Fruit fly (Drosophila melanogaster) whole organism, wandering third instar larva: Measurements from ENCODE around the gene Pif1A.

Experiments used
- Abd-B ChIP-seq: fragments of >200 bp; optimal IDR thresholded peaks from 2 replicates; lab custom pipeline; 2017; ENCODE audit warnings: missing biosample characterization, missing genetic modification characterization
- CG32264 ChIP-seq: fragments of 200-800 bp; sonication (Bioruptor generic); optimal IDR thresholded peaks from 2 replicates; lab custom pipeline; 2016; ENCODE audit warnings: missing biosample characterization, missing genetic modification characterization
- CG9705 ChIP-seq: fragments of 200-800 bp; sonication (Bioruptor generic); optimal IDR thresholded peaks from 2 replicates; lab custom pipeline; 2018; ENCODE audit warnings: missing biosample characterization, mild to moderate bottlenecking, missing genetic modification characterization
- CrebA ChIP-seq: fragments of 200-800 bp; sonication (Bioruptor generic); optimal IDR thresholded peaks from 2 replicates; lab custom pipeline; 2016; ENCODE audit warnings: missing biosample characterization, mild to moderate bottlenecking, missing genetic modification characterization, borderline replicate concordance
- Dfd ChIP-seq: fragments of >200 bp; optimal IDR thresholded peaks from 2 replicates; lab custom pipeline; 2017; ENCODE audit warnings: missing biosample characterization, missing genetic modification characterization
- Dif ChIP-seq: fragments of 200-275, 200-300 bp; sonication (Bioruptor generic); optimal IDR thresholded peaks from 2 replicates; lab custom pipeline; 2018; ENCODE audit warnings: missing biosample characterization, missing genetic modification characterization; ENCODE audit not compliant: partially characterized antibody
- GATAd ChIP-seq: sonication (Bioruptor generic); optimal IDR thresholded peaks from 2 replicates; lab custom pipeline; 2016; ENCODE audit warnings: missing biosample characterization, missing genetic modification characterization
- HLH106 ChIP-seq: fragments of 200-800 bp; optimal IDR thresholded peaks from 3 replicates; lab custom pipeline; 2019; ENCODE audit warnings: missing biosample characterization, mild to moderate bottlenecking, missing genetic modification characterization, moderate library complexity
- Hnf4 ChIP-seq: fragments of 200-800 bp; sonication (Bioruptor generic); optimal IDR thresholded peaks from 2 replicates; lab custom pipeline; 2016; ENCODE audit warnings: missing biosample characterization, mild to moderate bottlenecking, missing genetic modification characterization
- Hr83 ChIP-seq: fragments of 200-300 bp; sonication (Bioruptor generic); optimal IDR thresholded peaks from 2 replicates; lab custom pipeline; 2016; ENCODE audit warnings: missing biosample characterization, mild to moderate bottlenecking, missing genetic modification characterization, moderate library complexity; ENCODE audit not compliant: poor library complexity, severe bottlenecking
- Jra ChIP-seq: sonication (Bioruptor generic); optimal IDR thresholded peaks from 2 replicates; lab custom pipeline; 2016; ENCODE audit warnings: missing biosample characterization, missing genetic modification characterization
- Mio ChIP-seq: sonication (Bioruptor generic); optimal IDR thresholded peaks from 2 replicates; lab custom pipeline; 2016; ENCODE audit warnings: missing biosample characterization, missing genetic modification characterization
- Myc ChIP-seq: fragments of >200 bp; optimal IDR thresholded peaks from 2 replicates; lab custom pipeline; 2017
- N ChIP-seq: fragments of >200 bp; optimal IDR thresholded peaks from 2 replicates; lab custom pipeline; 2018; ENCODE audit warnings: missing biosample characterization, missing external identifiers, missing genetic modification characterization
- OdsH ChIP-seq: fragments of 200-800 bp; sonication (Bioruptor generic); optimal IDR thresholded peaks from 2 replicates; lab custom pipeline; 2016; ENCODE audit warnings: missing biosample characterization, mild to moderate bottlenecking, missing genetic modification characterization
- Rel ChIP-seq, 2 experiments: fragments of 200-800 bp; sonication (Bioruptor generic) in 1 of 2; optimal IDR thresholded peaks; 2 replicates in 1 of 2; 3 replicates in 1 of 2; lab custom pipeline; 2016 to 2019; ENCODE audit warnings: mild to moderate bottlenecking in 2 of 2, missing biosample characterization in 2 of 2, missing genetic modification characterization in 2 of 2, moderate library complexity in 1 of 2
- Sp1 ChIP-seq: fragments of 200-800 bp; sonication (Bioruptor generic); optimal IDR thresholded peaks from 3 replicates; lab custom pipeline; 2019; ENCODE audit warnings: missing biosample characterization, mild to moderate bottlenecking, missing genetic modification characterization, moderate library complexity
- br ChIP-seq: fragments of 200-800 bp; sonication (Bioruptor generic); optimal IDR thresholded peaks from 2 replicates; lab custom pipeline; 2016; ENCODE audit warnings: missing biosample characterization, missing genetic modification characterization
- brk ChIP-seq: fragments of 200-800 bp; sonication (Bioruptor generic); optimal IDR thresholded peaks from 2 replicates; lab custom pipeline; 2016; ENCODE audit warnings: missing biosample characterization, mild to moderate bottlenecking, missing genetic modification characterization
- dmrt93B ChIP-seq: fragments of 200-800 bp; sonication (Bioruptor generic); optimal IDR thresholded peaks from 2 replicates; lab custom pipeline; 2018; ENCODE audit warnings: missing biosample characterization, mild to moderate bottlenecking, missing genetic modification characterization
- dsf ChIP-seq: sonication (Bioruptor generic); optimal IDR thresholded peaks from 2 replicates; lab custom pipeline; 2016; ENCODE audit warnings: missing biosample characterization, missing genetic modification characterization, borderline replicate concordance
- ey ChIP-seq: fragments of 200-800 bp; sonication (Bioruptor generic); optimal IDR thresholded peaks from 2 replicates; lab custom pipeline; 2016; ENCODE audit warnings: missing biosample characterization, missing genetic modification characterization
- foxo ChIP-seq, 2 experiments: fragments of 200-800 bp; sonication (Bioruptor generic); optimal IDR thresholded peaks; 2 replicates in 1 of 2; 3 replicates in 1 of 2; lab custom pipeline; 2016 to 2017; ENCODE audit warnings: missing biosample characterization in 2 of 2, missing genetic modification characterization in 2 of 2
- h ChIP-seq: fragments of 200-800 bp; sonication (Bioruptor generic); optimal IDR thresholded peaks from 3 replicates; lab custom pipeline; 2016; ENCODE audit warnings: missing biosample characterization, mild to moderate bottlenecking, missing genetic modification characterization
- jim ChIP-seq: fragments of 175-275, 200-325 bp; sonication (Bioruptor generic); optimal IDR thresholded peaks from 2 replicates; lab custom pipeline; 2016; ENCODE audit warnings: missing biosample characterization, mild to moderate bottlenecking, missing genetic modification characterization
- lola ChIP-seq: fragments of >200 bp; optimal IDR thresholded peaks from 2 replicates; lab custom pipeline; 2017; ENCODE audit warnings: missing biosample characterization, missing genetic modification characterization
- pan ChIP-seq: fragments of >200 bp; optimal IDR thresholded peaks from 2 replicates; lab custom pipeline; 2017
- psq ChIP-seq: fragments of 200-800 bp; sonication (Bioruptor generic); optimal IDR thresholded peaks from 3 replicates; lab custom pipeline; 2017; ENCODE audit warnings: missing biosample characterization, mild to moderate bottlenecking, missing genetic modification characterization, moderate library complexity
- rgr ChIP-seq: fragments of 200-800 bp; sonication (Bioruptor generic); optimal IDR thresholded peaks from 3 replicates; lab custom pipeline; 2016; ENCODE audit warnings: missing biosample characterization, mild to moderate bottlenecking, missing genetic modification characterization
- sage ChIP-seq: fragments of 200-800 bp; sonication (Bioruptor generic); optimal IDR thresholded peaks from 2 replicates; lab custom pipeline; 2016; ENCODE audit warnings: missing biosample characterization, mild to moderate bottlenecking, missing genetic modification characterization
- sv ChIP-seq: fragments of 200-800 bp; sonication (Bioruptor generic); optimal IDR thresholded peaks from 3 replicates; lab custom pipeline; 2016; ENCODE audit warnings: missing biosample characterization, missing genetic modification characterization
- tai ChIP-seq: sonication (Bioruptor generic); optimal IDR thresholded peaks from 2 replicates; lab custom pipeline; 2016; ENCODE audit warnings: missing biosample characterization, missing genetic modification characterization
- usp ChIP-seq: fragments of >200 bp; optimal IDR thresholded peaks from 2 replicates; lab custom pipeline; 2017; ENCODE audit warnings: missing biosample characterization, missing genetic modification characterization
- woc ChIP-seq: sonication (Bioruptor generic); optimal IDR thresholded peaks from 2 replicates; lab custom pipeline; 2016; ENCODE audit warnings: missing biosample characterization, mild to moderate bottlenecking, missing genetic modification characterization

The Pif1A gene

dm6 chr3R:8801126-8801762 is at the start of gene Pif1A, which contains the start of the genes Pif1B and CCT7:
Gene Pif1A, minus strand, starts transcription at chr3R:8801176.
Gene Pif1B, minus strand, starts transcription at chr3R:8801176.
Gene CCT7, plus strand, starts transcription at chr3R:8801564.
- TF ChIP-seq Myc (lab: Kevin White, UChicago) (peak; percentile 33), OdsH (GFP tag; lab: Kevin White, UChicago) (peak; percentile 5), HLH106 (tag; lab: Kevin White, UChicago) (peak; percentile 4), CG9705 (no peak), psq (GFP tag; lab: Kevin White, UChicago) (peak; percentile 29), lola (GFP tag; lab: Kevin White, UChicago) (no peak), Jra (GFP tag; lab: Kevin White, UChicago) (peak; percentile 86), Hnf4 (GFP tag; lab: Kevin White, UChicago) (peak; percentile 50), CrebA (GFP tag; lab: Kevin White, UChicago) (no peak), Rel (GFP tag; optimal IDR thresholded peaks at IDR 0.05; lab: Kevin White, UChicago) (no peak), Rel (tag; optimal IDR thresholded peaks at IDR 0.05; lab: Kevin White, UChicago) (peak; percentile 10), Mio (GFP tag; lab: Kevin White, UChicago) (no peak), Sp1 (GFP tag; lab: Kevin White, UChicago) (peak; percentile 5), foxo (GFP tag; optimal IDR thresholded peaks at IDR 0.05; lab: Kevin White, UChicago) (no peak), dsf (GFP tag; lab: Kevin White, UChicago) (peak; percentile 29), CG32264 (no peak), ey (GFP tag; lab: Kevin White, UChicago) (peak; percentile 21), Abd-B (no peak), usp (no peak), Dif (GFP tag; lab: Kevin White, UChicago) (no peak), sv (GFP tag; lab: Kevin White, UChicago) (no peak), rgr (GFP tag; lab: Kevin White, UChicago) (peak; percentile 29), Hr83 (GFP tag; lab: Kevin White, UChicago) (no peak), tai (GFP tag; lab: Kevin White, UChicago) (no peak), N (GFP tag; lab: Kevin White, UChicago) (no peak), woc (no peak), brk (no peak), br (GFP tag; lab: Kevin White, UChicago) (no peak), GATAd (GFP tag; lab: Kevin White, UChicago) (no peak), h (GFP tag; lab: Kevin White, UChicago) (peak; percentile 43), jim (GFP tag; lab: Kevin White, UChicago) (no peak)
- TF ChIP-seq, all 38 proteins: peak for 12

dm6 chr3R:8850616-8851015 is 49.6 kb upstream of the Pif1A start:
- TF ChIP-seq rgr (GFP tag; lab: Kevin White, UChicago) (no peak), Jra (GFP tag; lab: Kevin White, UChicago) (no peak), OdsH (GFP tag; lab: Kevin White, UChicago) (no peak), ey (GFP tag; lab: Kevin White, UChicago) (no peak), N (GFP tag; lab: Kevin White, UChicago) (no peak), brk (no peak), tai (GFP tag; lab: Kevin White, UChicago) (no peak), Rel (GFP tag; optimal IDR thresholded peaks at IDR 0.05; lab: Kevin White, UChicago) (no peak), Rel (tag; optimal IDR thresholded peaks at IDR 0.05; lab: Kevin White, UChicago) (no peak), Hnf4 (GFP tag; lab: Kevin White, UChicago) (no peak), Dfd (no peak), h (GFP tag; lab: Kevin White, UChicago) (no peak), sage (GFP tag; lab: Kevin White, UChicago) (no peak), HLH106 (tag; lab: Kevin White, UChicago) (no peak), dsf (GFP tag; lab: Kevin White, UChicago) (no peak), pan (lab: Kevin White, UChicago) (no peak), GATAd (GFP tag; lab: Kevin White, UChicago) (no peak), dmrt93B (GFP tag; lab: Kevin White, UChicago) (no peak), foxo (GFP tag; optimal IDR thresholded peaks at IDR 0.05; lab: Kevin White, UChicago) (no peak), Hr83 (GFP tag; lab: Kevin White, UChicago) (no peak)
